Worm (Caenorhabditis elegans) whole organism, L4 larva: ENCODE data around the gene T05H4.3.

Source experiments
- F26F4.8 ChIP-seq: fragments of 200-800 bp; sonication (Bioruptor generic); conservative IDR thresholded peaks from 2 replicates; pipeline ENCODE4 v1.3.6; 2022; ENCODE audit warnings: missing genetic modification characterization, missing compliant biosample characterization
- F37D6.2 ChIP-seq: sonication (generic microtip); optimal IDR thresholded peaks from 2 replicates; lab custom pipeline; 2016; ENCODE audit warnings: mild to moderate bottlenecking, missing genetic modification characterization, missing compliant biosample characterization
- T20F7.1 ChIP-seq: fragments of 200-800 bp; sonication (Bioruptor generic); optimal IDR thresholded peaks from 2 replicates; lab custom pipeline; 2018; ENCODE audit warnings: mild to moderate bottlenecking, missing genetic modification characterization, missing compliant biosample characterization
- aha-1 ChIP-seq: fragments of 150-350 bp; peaks from one replicate; lab custom pipeline; 2014; ENCODE audit warnings: missing biosample characterization, missing genetic modification characterization
- ama-1 ChIP-seq: fragments of 150-350 bp; optimal IDR thresholded peaks from 2 replicates; lab custom pipeline; 2014; ENCODE audit warnings: inconsistent platforms, mixed read lengths
- ceh-62 ChIP-seq: sonication (generic microtip); optimal IDR thresholded peaks from 2 replicates; lab custom pipeline; 2017; ENCODE audit warnings: missing biosample characterization, missing genetic modification characterization
- ceh-82 ChIP-seq: sonication (generic microtip); optimal IDR thresholded peaks from 2 replicates; lab custom pipeline; 2017; ENCODE audit warnings: missing biosample characterization, missing genetic modification characterization
- daf-16 ChIP-seq, 3 experiments: sonication (generic microtip); optimal IDR thresholded peaks; 2 replicates each; lab custom pipeline; 2016 to 2017; ENCODE audit warnings: missing genetic modification characterization in 3 of 3, missing genetic modification reagents in 3 of 3, mild to moderate bottlenecking in 2 of 3, missing compliant biosample characterization in 2 of 3, missing biosample characterization in 1 of 3, moderate library complexity in 1 of 3
- daf-8 ChIP-seq: fragments of 200-800 bp; sonication (Bioruptor generic); IDR thresholded peaks from 2 replicates; pipeline ENCODE4 v1.3.6; 2022; ENCODE audit warnings: missing genetic modification characterization, missing compliant biosample characterization
- dmd-6 ChIP-seq: fragments of 200-800 bp; sonication (Bioruptor generic); IDR thresholded peaks from 2 replicates; pipeline ENCODE4 v1.3.6; 2022; ENCODE audit warnings: missing genetic modification reagents, missing genetic modification characterization, missing compliant biosample characterization
- duxl-1 ChIP-seq: sonication (generic microtip); optimal IDR thresholded peaks from 2 replicates; lab custom pipeline; 2016; ENCODE audit warnings: mild to moderate bottlenecking, missing genetic modification characterization, moderate library complexity, missing compliant biosample characterization; ENCODE audit not compliant: poor library complexity
- dve-1 ChIP-seq: sonication (generic microtip); optimal IDR thresholded peaks from 2 replicates; lab custom pipeline; 2017; ENCODE audit warnings: antibody characterized with exemption, mild to moderate bottlenecking, missing genetic modification characterization, missing compliant biosample characterization; ENCODE audit not compliant: insufficient read depth
- fkh-10 ChIP-seq: fragments of 150-350 bp; optimal IDR thresholded peaks from 2 replicates; lab custom pipeline; 2014; ENCODE audit warnings: missing biosample characterization, missing genetic modification reagents, missing genetic modification characterization
- gei-8 ChIP-seq: fragments of 200-800 bp; sonication (Bioruptor generic); optimal IDR thresholded peaks from 2 replicates; lab custom pipeline; 2018; ENCODE audit warnings: mild to moderate bottlenecking, missing genetic modification characterization, missing compliant biosample characterization
- hlh-11 ChIP-seq: fragments of 200-800 bp; sonication (Bioruptor generic); optimal IDR thresholded peaks from 2 replicates; lab custom pipeline; 2018; ENCODE audit warnings: mild to moderate bottlenecking, missing genetic modification characterization, missing compliant biosample characterization
- hlh-30 ChIP-seq: sonication (generic microtip); optimal IDR thresholded peaks from 2 replicates; lab custom pipeline; 2017; ENCODE audit warnings: antibody characterized with exemption, mild to moderate bottlenecking, missing genetic modification characterization, missing compliant biosample characterization; ENCODE audit not compliant: insufficient read depth
- lin-1 ChIP-seq: fragments of 200-800 bp; sonication (Bioruptor generic); IDR thresholded peaks from 2 replicates; pipeline ENCODE4 v1.3.6; 2022; ENCODE audit warnings: missing genetic modification reagents, missing genetic modification characterization, missing compliant biosample characterization
- lin-13 ChIP-seq: fragments of 150-350 bp; optimal IDR thresholded peaks from 2 replicates; lab custom pipeline; 2014; ENCODE audit warnings: missing biosample characterization, missing genetic modification reagents, missing genetic modification characterization
- lin-15B ChIP-seq: fragments of 150-350 bp; sonication (generic microtip); optimal IDR thresholded peaks from 3 replicates; lab custom pipeline; 2014; ENCODE audit warnings: missing biosample characterization, missing genetic modification characterization
- lin-38 ChIP-seq: fragments of 200-800 bp; sonication (Bioruptor generic); IDR thresholded peaks from 2 replicates; pipeline ENCODE4 v1.3.6; 2022; ENCODE audit warnings: missing genetic modification reagents, missing genetic modification characterization, missing compliant biosample characterization
- lin-39 ChIP-seq: fragments of 150-350 bp; optimal IDR thresholded peaks from 2 replicates; lab custom pipeline; 2014; ENCODE audit warnings: missing biosample characterization, missing genetic modification reagents, missing genetic modification characterization
- lsy-2 ChIP-seq, 2 experiments: fragments of 150-350 bp in 1 of 2; sonication (generic microtip) in 1 of 2; optimal IDR thresholded peaks; 2 replicates each; lab custom pipeline; 2014 to 2017; ENCODE audit warnings: missing biosample characterization in 2 of 2, missing genetic modification characterization in 2 of 2
- madf-5 ChIP-seq, 2 experiments: fragments of 200-800 bp; sonication (Bioruptor generic); IDR thresholded peaks; 2 replicates each; pipeline ENCODE4 v1.3.6; 2022; ENCODE audit warnings: missing compliant biosample characterization in 2 of 2, missing genetic modification characterization in 2 of 2
- madf-9 ChIP-seq: fragments of 200-800 bp; sonication (Bioruptor generic); conservative IDR thresholded peaks from 2 replicates; pipeline ENCODE4 v1.3.6; 2022; ENCODE audit warnings: missing genetic modification reagents, missing genetic modification characterization, missing compliant biosample characterization
- mdl-1 ChIP-seq, 2 experiments: fragments of 150-350 bp in 1 of 2; sonication (generic microtip) in 1 of 2; optimal IDR thresholded peaks; 2 replicates each; lab custom pipeline; 2014 to 2017; ENCODE audit warnings: missing biosample characterization in 2 of 2, missing genetic modification characterization in 2 of 2
- mdt-29 ChIP-seq: fragments of 200-800 bp; sonication (Bioruptor generic); IDR thresholded peaks from 2 replicates; pipeline ENCODE4 v1.3.6; 2022; ENCODE audit warnings: missing genetic modification reagents, missing genetic modification characterization, missing compliant biosample characterization
- mep-1 ChIP-seq: fragments of 150-350 bp; sonication (generic microtip); optimal IDR thresholded peaks from 3 replicates; lab custom pipeline; 2014; ENCODE audit warnings: missing biosample characterization, missing genetic modification characterization
- mxl-2 ChIP-seq: fragments of 200-800 bp; sonication (Bioruptor generic); conservative IDR thresholded peaks from 2 replicates; pipeline ENCODE4 v1.3.6; 2022; ENCODE audit warnings: missing genetic modification reagents, missing genetic modification characterization, missing compliant biosample characterization
- nhr-10 ChIP-seq: fragments of 150-350 bp; optimal IDR thresholded peaks from 2 replicates; lab custom pipeline; 2014; ENCODE audit warnings: missing biosample characterization, missing genetic modification characterization
- nhr-102 ChIP-seq: sonication (generic microtip); optimal IDR thresholded peaks from 2 replicates; lab custom pipeline; 2016; ENCODE audit warnings: mild to moderate bottlenecking, missing genetic modification characterization, moderate library complexity, missing compliant biosample characterization
- nhr-28 ChIP-seq: fragments of 150-350 bp; optimal IDR thresholded peaks from 2 replicates; lab custom pipeline; 2014; ENCODE audit warnings: missing biosample characterization, missing genetic modification characterization
- nhr-48 ChIP-seq: sonication (generic microtip); optimal IDR thresholded peaks from 2 replicates; lab custom pipeline; 2016; ENCODE audit warnings: mild to moderate bottlenecking, missing genetic modification characterization, missing compliant biosample characterization
- nhr-6 ChIP-seq: fragments of 150-350 bp; optimal IDR thresholded peaks from 2 replicates; lab custom pipeline; 2014; ENCODE audit warnings: missing biosample characterization, missing genetic modification characterization
- nhr-77 ChIP-seq: fragments of 150-350 bp; optimal IDR thresholded peaks from 2 replicates; lab custom pipeline; 2014; ENCODE audit warnings: missing biosample characterization, missing genetic modification characterization
- pha-4 ChIP-seq, 2 experiments: fragments of 150-350 bp in 1 of 2; fragments of 200-800 bp in 1 of 2; sonication (Bioruptor generic) in 1 of 2; IDR thresholded peaks in 1 of 2; optimal IDR thresholded peaks in 1 of 2; 2 replicates each; pipeline versions ENCODE4 v1.3.6 to Lab custom; 2014 to 2022; ENCODE audit warnings: missing genetic modification characterization in 2 of 2, missing genetic modification reagents in 2 of 2, missing biosample characterization in 1 of 2, missing compliant biosample characterization in 1 of 2
- php-3 ChIP-seq: fragments of 200-800 bp; sonication (Bioruptor generic); IDR thresholded peaks from 2 replicates; pipeline ENCODE4 v1.3.6; 2022; ENCODE audit warnings: missing genetic modification reagents, missing genetic modification characterization, missing compliant biosample characterization
- pqm-1 ChIP-seq: sonication (generic microtip); optimal IDR thresholded peaks from 2 replicates; lab custom pipeline; 2017; ENCODE audit warnings: missing biosample characterization, missing genetic modification characterization
- sdz-12 ChIP-seq: fragments of 200-800 bp; sonication (Bioruptor generic); optimal IDR thresholded peaks from 2 replicates; lab custom pipeline; 2018; ENCODE audit warnings: mild to moderate bottlenecking, missing genetic modification characterization, missing compliant biosample characterization
- spr-1 ChIP-seq: sonication (generic microtip); optimal IDR thresholded peaks from 2 replicates; lab custom pipeline; 2016; ENCODE audit warnings: mild to moderate bottlenecking, missing genetic modification characterization, missing compliant biosample characterization
- spr-3 ChIP-seq: fragments of 200-800 bp; sonication (Bioruptor generic); optimal IDR thresholded peaks from 2 replicates; lab custom pipeline; 2018; ENCODE audit warnings: mild to moderate bottlenecking, missing genetic modification characterization, missing compliant biosample characterization
- tra-1 ChIP-seq: fragments of 200-800 bp; sonication (Bioruptor generic); IDR thresholded peaks from 2 replicates; pipeline ENCODE4 v1.3.6; 2022; ENCODE audit warnings: missing genetic modification reagents, missing genetic modification characterization, missing compliant biosample characterization
- zfp-3 ChIP-seq: fragments of 200-800 bp; sonication (Bioruptor generic); conservative IDR thresholded peaks from 2 replicates; pipeline ENCODE4 v1.3.6; 2022; ENCODE audit warnings: missing genetic modification reagents, missing genetic modification characterization, missing compliant biosample characterization
- zip-2 ChIP-seq: fragments of 150-350 bp; optimal IDR thresholded peaks from 2 replicates; lab custom pipeline; 2014; ENCODE audit warnings: missing biosample characterization, missing genetic modification characterization

T05H4.3 gene

ce11 chrV:6485109-6485508, 43.0 kb downstream of the T05H4.3 start:
- TF ChIP-seq aha-1 (tag; lab: Kevin White, UChicago) (peak; percentile 55), dve-1 (tag; lab: Kevin White, UChicago) (no peak)

- TF ChIP-seq daf-16 (GFP tag; optimal IDR thresholded peaks at IDR 0.05; lab: Kevin White, UChicago), result peak in 1 of 2 experiments; percentile 11
- TF ChIP-seq daf-16 (tag; optimal IDR thresholded peaks at IDR 0.05; lab: Kevin White, UChicago), result peak; percentile 34
- peak; percentile 31 for TF ChIP-seq mep-1
- TF ChIP-seq lin-15B, result peak; percentile 14
- TF ChIP-seq nhr-10 (tag; lab: Kevin White, UChicago), result peak; percentile 9
- TF ChIP-seq lin-1 (GFP tag; lab: Robert Waterston, UW), result peak; percentile 30; the same call in 1 of the 2 replicates
- TF ChIP-seq lin-39 (tag; lab: Kevin White, UChicago), result no peak
- peak; percentile 14 for TF ChIP-seq hlh-11
- TF ChIP-seq dve-1 (tag; lab: Kevin White, UChicago), result peak; percentile 30
- no peak for TF ChIP-seq madf-9 (GFP tag; lab: Robert Waterston, UW)
- TF ChIP-seq nhr-102 (tag; lab: Kevin White, UChicago), result peak; percentile 27
- peak; percentile 22 for TF ChIP-seq T20F7.1
- peak in 1 of 2 experiments; percentile 8 for TF ChIP-seq lsy-2 (tag; optimal IDR thresholded peaks at IDR 0.05; lab: Kevin White, UChicago)
- peak; percentile 19; the same call in 1 of the 2 replicates for TF ChIP-seq lin-38 (GFP tag; lab: Robert Waterston, UW)
- no peak for TF ChIP-seq spr-3 (GFP tag; lab: Kevin White, UChicago)
- TF ChIP-seq hlh-30 (tag; lab: Kevin White, UChicago), result no peak
- peak; percentile 77 for TF ChIP-seq zfp-3 (GFP tag; lab: Robert Waterston, UW)
- TF ChIP-seq tra-1 (GFP tag; lab: Robert Waterston, UW), result peak; percentile 53; the same call in 1 of the 2 replicates
- no peak for TF ChIP-seq mxl-2 (GFP tag; lab: Robert Waterston, UW)
- no peak for TF ChIP-seq sdz-12
- peak; percentile 35; the same call in 1 of the 2 replicates for TF ChIP-seq dmd-6 (GFP tag; lab: Robert Waterston, UW)
- TF ChIP-seq nhr-77 (tag; lab: Kevin White, UChicago), result peak; percentile 69
- no peak for TF ChIP-seq mdl-1 (tag; optimal IDR thresholded peaks at IDR 0.05; lab: Kevin White, UChicago)
- TF ChIP-seq daf-8 (GFP tag; lab: Robert Waterston, UW), result no peak
- peak; percentile 21 for TF ChIP-seq gei-8 (GFP tag; lab: Kevin White, UChicago)
- peak; percentile 40; the same call in 1 of the 2 replicates for TF ChIP-seq pha-4 (GFP tag; IDR thresholded peaks at IDR 0.05; lab: Robert Waterston, UW)
- TF ChIP-seq pha-4 (tag; optimal IDR thresholded peaks at IDR 0.05; lab: Kevin White, UChicago), result no peak
Observed at ce11 chrV:6487878-6488277, 45.7 kb downstream of the T05H4.3 start.

ce11 chrV:6488849-6489248, 46.7 kb downstream of the T05H4.3 start, which contains the start of gene lec-10:
lec-10 (minus strand) TSS chrV:6489120.
- TF ChIP-seq duxl-1 (tag; lab: Kevin White, UChicago) (peak; percentile 7), fkh-10 (GFP tag; lab: Kevin White, UChicago) (no peak), nhr-28 (tag; lab: Kevin White, UChicago) (peak; percentile 80), dmd-6 (GFP tag; lab: Robert Waterston, UW) (peak; percentile 84), nhr-48 (tag; lab: Kevin White, UChicago) (peak; percentile 50), F37D6.2 (tag; lab: Kevin White, UChicago) (no peak), mdl-1 (tag; optimal IDR thresholded peaks at IDR 0.05; lab: Kevin White, UChicago) (peak in 1 of 2 experiments; percentile 17), pqm-1 (tag; lab: Kevin White, UChicago) (peak; percentile 92), spr-1 (tag; lab: Kevin White, UChicago) (no peak), hlh-11 (peak; percentile 65), ceh-82 (no peak), pha-4 (GFP tag; IDR thresholded peaks at IDR 0.05; lab: Robert Waterston, UW) (peak; percentile 8; the same call in 1 of the 2 replicates), pha-4 (tag; optimal IDR thresholded peaks at IDR 0.05; lab: Kevin White, UChicago) (no peak), zip-2 (tag; lab: Kevin White, UChicago) (no peak), nhr-102 (tag; lab: Kevin White, UChicago) (no peak), lsy-2 (tag; optimal IDR thresholded peaks at IDR 0.05; lab: Kevin White, UChicago) (peak in 1 of 2 experiments; percentile 29), aha-1 (tag; lab: Kevin White, UChicago) (peak; percentile 77), lin-15B (no peak), madf-5 (GFP tag; IDR thresholded peaks at IDR 0.05; lab: Robert Waterston, UW) (no peak), ceh-62 (tag; lab: Kevin White, UChicago) (no peak), mep-1 (peak; percentile 55), php-3 (GFP tag; lab: Robert Waterston, UW) (0 out of 2 replicates have a peak, but pooled peaks have one; percentile 11), dve-1 (tag; lab: Kevin White, UChicago) (peak; percentile 89), ama-1 (lab: Kevin White, UChicago) (no peak), F26F4.8 (GFP tag; lab: Robert Waterston, UW) (no peak), nhr-6 (tag; lab: Kevin White, UChicago) (peak; percentile 43), mdt-29 (GFP tag; lab: Robert Waterston, UW) (peak; percentile 57; the same call in 1 of the 2 replicates), lin-13 (GFP tag; lab: Kevin White, UChicago) (peak; percentile 6), daf-16 (GFP tag; optimal IDR thresholded peaks at IDR 0.05; lab: Kevin White, UChicago) (no peak), daf-16 (tag; optimal IDR thresholded peaks at IDR 0.05; lab: Kevin White, UChicago) (peak; percentile 62), hlh-30 (tag; lab: Kevin White, UChicago) (peak; percentile 35), nhr-77 (tag; lab: Kevin White, UChicago) (peak; percentile 70)
